Worm (Caenorhabditis elegans): ENCODE data around the gene T25B9.11.

ce11 chrIV:10737011-10737553 lies 27.2 kb upstream of the T25B9.11 start, which contains the start of gene grl-21:
- TF ChIP-seq nhr-77 (tag; optimal IDR thresholded peaks at IDR 0.05) (no peak), elt-3 (tag; optimal IDR thresholded peaks at IDR 0.05) (no peak), ztf-11 (tag; optimal IDR thresholded peaks at IDR 0.05) (no peak), unc-62 (GFP tag; optimal IDR thresholded peaks at IDR 0.05) (no peak)

All from whole organism, L3 larva.